Fruit fly (Drosophila melanogaster) whole organism, pupa: Measurements from ENCODE around the gene Top3beta.

ENCODE experiments used
- CG10348 ChIP-seq: fragments of 200-800 bp; sonication (Bioruptor generic); IDR thresholded peaks from 2 replicates; pipeline ENCODE4 v1.3.6; 2022; ENCODE audit warnings: missing biosample characterization, missing genetic modification characterization
- CG8159 ChIP-seq: fragments of 200-800 bp; sonication (Bioruptor generic); optimal IDR thresholded peaks from 3 replicates; lab custom pipeline; 2018; ENCODE audit warnings: missing biosample characterization, mild to moderate bottlenecking, missing genetic modification characterization, moderate library complexity
- rn ChIP-seq: fragments of 200-800 bp; sonication (Bioruptor generic); IDR thresholded peaks from 2 replicates; pipeline ENCODE4 v1.3.6; 2022; ENCODE audit warnings: missing biosample characterization, missing genetic modification characterization

DNA sequence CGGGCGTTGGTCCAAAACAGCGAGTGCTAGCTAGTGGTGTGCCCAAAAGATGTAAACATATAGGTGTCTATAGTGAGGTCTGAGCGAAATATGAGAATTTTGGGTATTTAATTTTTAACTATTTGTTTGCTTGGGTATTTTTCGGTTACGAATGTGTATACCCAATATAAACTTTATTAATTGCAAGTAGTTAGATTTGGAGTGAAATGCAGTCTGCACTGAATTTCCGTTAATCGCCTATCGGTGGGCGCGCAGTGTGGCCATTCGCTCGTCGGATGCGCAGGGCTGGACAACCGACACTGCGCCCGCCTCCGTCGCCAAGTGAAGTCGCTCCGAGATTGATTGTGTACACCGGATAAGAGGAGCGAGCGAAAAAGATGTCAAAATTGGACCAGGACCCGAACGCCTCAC lies 7.3 kb upstream of the Top3beta start, which contains the start of the genes CG15891 and CG3815:
- TF ChIP-seq CG8159 (tag; lab: Kevin White, UChicago) (no peak), rn (GFP tag; lab: Robert Waterston, UW) (no peak), CG10348 (no peak)
